Fruit fly (Drosophila melanogaster) whole organism, wandering third instar larva: ENCODE data around the gene CG5644.

ENCODE experiments used
- Abd-B ChIP-seq: fragments of >200 bp; optimal IDR thresholded peaks from 2 replicates; lab custom pipeline; 2017; ENCODE audit warnings: missing biosample characterization, missing genetic modification characterization
- Dfd ChIP-seq: fragments of >200 bp; optimal IDR thresholded peaks from 2 replicates; lab custom pipeline; 2017; ENCODE audit warnings: missing biosample characterization, missing genetic modification characterization
- GATAd ChIP-seq: sonication (Bioruptor generic); optimal IDR thresholded peaks from 2 replicates; lab custom pipeline; 2016; ENCODE audit warnings: missing biosample characterization, missing genetic modification characterization
- Hr83 ChIP-seq: fragments of 200-300 bp; sonication (Bioruptor generic); optimal IDR thresholded peaks from 2 replicates; lab custom pipeline; 2016; ENCODE audit warnings: missing biosample characterization, mild to moderate bottlenecking, missing genetic modification characterization, moderate library complexity; ENCODE audit not compliant: poor library complexity, severe bottlenecking
- Sp1 ChIP-seq: fragments of 200-800 bp; sonication (Bioruptor generic); optimal IDR thresholded peaks from 3 replicates; lab custom pipeline; 2019; ENCODE audit warnings: missing biosample characterization, mild to moderate bottlenecking, missing genetic modification characterization, moderate library complexity
- Vsx2 ChIP-seq: fragments of 200-300, 225-300 bp; sonication (Bioruptor generic); optimal IDR thresholded peaks from 2 replicates; lab custom pipeline; 2018; ENCODE audit warnings: missing biosample characterization, missing genetic modification characterization; ENCODE audit not compliant: partially characterized antibody
- dl ChIP-seq, 2 experiments: fragments of 175-275, 200-275 bp in 1 of 2; fragments of 200-275 bp in 1 of 2; sonication (Bioruptor generic); optimal IDR thresholded peaks; lab custom pipeline; 2018; ENCODE audit warnings: mild to moderate bottlenecking in 2 of 2, missing biosample characterization in 2 of 2, missing genetic modification characterization in 2 of 2, moderate library complexity in 2 of 2; ENCODE audit not compliant: partially characterized antibody in 2 of 2, insufficient read depth in 1 of 2
- ey ChIP-seq: fragments of 200-800 bp; sonication (Bioruptor generic); optimal IDR thresholded peaks from 2 replicates; lab custom pipeline; 2016; ENCODE audit warnings: missing biosample characterization, missing genetic modification characterization
- fru ChIP-seq: fragments of 200-800 bp; sonication (Bioruptor generic); optimal IDR thresholded peaks from 3 replicates; lab custom pipeline; 2016; ENCODE audit warnings: missing biosample characterization, mild to moderate bottlenecking, missing genetic modification characterization
- h ChIP-seq: fragments of 200-800 bp; sonication (Bioruptor generic); optimal IDR thresholded peaks from 3 replicates; lab custom pipeline; 2016; ENCODE audit warnings: missing biosample characterization, mild to moderate bottlenecking, missing genetic modification characterization
- lola ChIP-seq: fragments of >200 bp; optimal IDR thresholded peaks from 2 replicates; lab custom pipeline; 2017; ENCODE audit warnings: missing biosample characterization, missing genetic modification characterization
- pan ChIP-seq: fragments of >200 bp; optimal IDR thresholded peaks from 2 replicates; lab custom pipeline; 2017
- psq ChIP-seq: fragments of 200-800 bp; sonication (Bioruptor generic); optimal IDR thresholded peaks from 3 replicates; lab custom pipeline; 2017; ENCODE audit warnings: missing biosample characterization, mild to moderate bottlenecking, missing genetic modification characterization, moderate library complexity
- usp ChIP-seq: fragments of >200 bp; optimal IDR thresholded peaks from 2 replicates; lab custom pipeline; 2017; ENCODE audit warnings: missing biosample characterization, missing genetic modification characterization

DNA sequence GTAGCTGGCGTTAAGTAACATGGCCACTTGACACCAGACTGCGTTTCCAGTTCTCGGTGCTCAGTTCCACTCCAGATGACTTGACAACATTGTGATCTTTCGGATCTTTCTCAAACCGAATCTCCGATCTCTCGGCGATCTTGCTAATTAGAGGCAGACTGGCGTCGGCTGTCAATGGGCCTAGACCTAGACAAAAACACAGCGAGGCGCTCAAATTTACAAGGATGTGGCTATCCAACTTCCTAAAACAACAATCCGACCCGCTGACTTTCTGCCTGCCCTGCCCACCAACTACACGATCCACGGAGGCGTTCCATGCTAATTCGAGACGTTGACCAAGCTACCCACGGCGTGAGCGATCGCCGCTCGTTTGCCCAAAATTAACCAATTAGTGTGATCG is 34.1 kb upstream of the CG5644 start:
- no peak for TF ChIP-seq fru (GFP tag; lab: Kevin White, UChicago)
- TF ChIP-seq psq = no peak
- TF ChIP-seq GATAd (GFP tag; lab: Kevin White, UChicago) = no peak
- TF ChIP-seq Hr83 (GFP tag; lab: Kevin White, UChicago) = no peak
- no peak for TF ChIP-seq dl (GFP tag; optimal IDR thresholded peaks at IDR 0.05; lab: Kevin White, UChicago; ENCODE audit: insufficient read depth in 1 of 2, partially characterized antibody in 2 of 2)
- TF ChIP-seq Sp1 = no peak
- no peak for TF ChIP-seq h (GFP tag; lab: Kevin White, UChicago)
- no peak for TF ChIP-seq lola (GFP tag; lab: Kevin White, UChicago)
- no peak for TF ChIP-seq Dfd
- TF ChIP-seq Abd-B (GFP tag; lab: Kevin White, UChicago) = no peak
- TF ChIP-seq ey (GFP tag; lab: Kevin White, UChicago) = no peak
- no peak for TF ChIP-seq usp (GFP tag; lab: Kevin White, UChicago)
- TF ChIP-seq Vsx2 (GFP tag; lab: Kevin White, UChicago) = no peak
- no peak for TF ChIP-seq pan
